Worm (Caenorhabditis elegans): ENCODE data around the gene lex-1.

DNA sequence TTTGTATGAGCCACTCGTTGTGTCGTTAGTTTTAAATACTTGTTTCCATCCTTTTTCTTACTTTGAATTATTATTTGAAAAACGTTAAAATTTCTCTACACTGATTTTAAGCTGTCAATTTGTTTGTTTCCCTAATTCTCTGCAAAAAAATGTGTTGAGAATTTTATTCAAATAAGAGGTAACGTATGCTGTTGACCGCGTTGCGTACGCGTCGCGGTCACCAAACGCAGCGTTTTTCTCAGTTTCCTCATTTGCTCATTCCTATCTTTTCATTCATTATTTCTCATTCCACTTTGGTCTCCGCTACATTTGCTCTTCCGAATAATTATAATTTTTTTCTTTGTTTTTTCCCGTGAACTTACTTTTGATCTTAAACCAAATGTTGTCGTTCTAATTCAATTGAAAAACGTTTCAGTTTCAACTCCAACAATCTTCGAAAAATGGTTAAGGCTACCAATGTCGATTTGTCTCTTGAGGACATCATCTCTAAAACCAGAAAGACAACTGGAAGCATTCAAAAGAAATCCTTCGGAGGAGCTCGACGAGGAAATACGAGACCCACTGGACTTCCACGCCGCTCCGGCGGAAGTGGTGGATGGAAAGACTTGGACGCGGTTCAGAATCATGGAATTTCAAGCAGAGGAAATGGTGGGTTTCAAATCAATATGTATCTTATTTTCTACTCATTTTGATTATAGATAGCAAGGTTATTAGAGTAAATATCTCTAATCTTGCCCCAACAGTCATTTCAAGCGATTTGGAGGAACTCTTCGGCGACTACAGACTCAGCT, 43.8 kb downstream of the lex-1 start, which contains the start of gene aly-3:
- TF ChIP-seq skn-1 (tag; optimal IDR thresholded peaks at IDR 0.05) (no peak), lin-13 (GFP tag; optimal IDR thresholded peaks at IDR 0.05) (no peak), unc-55 (GFP tag; optimal IDR thresholded peaks at IDR 0.05) (peak; percentile 49), fos-1 (tag; optimal IDR thresholded peaks at IDR 0.05) (peak; percentile 8), Y55F3AM.14 (GFP tag; optimal IDR thresholded peaks at IDR 0.05) (no peak), R02D3.7 (tag; optimal IDR thresholded peaks at IDR 0.05) (no peak), nhr-12 (tag; optimal IDR thresholded peaks at IDR 0.05) (no peak), nhr-129 (tag; optimal IDR thresholded peaks at IDR 0.05) (peak; percentile 33), unc-62 (GFP tag; optimal IDR thresholded peaks at IDR 0.05) (no peak), nhr-10 (tag; optimal IDR thresholded peaks at IDR 0.05) (no peak)

All from whole organism, L2 larva.